Fruit fly (Drosophila melanogaster): ENCODE measurements around the gene Sgs4.

DNA sequence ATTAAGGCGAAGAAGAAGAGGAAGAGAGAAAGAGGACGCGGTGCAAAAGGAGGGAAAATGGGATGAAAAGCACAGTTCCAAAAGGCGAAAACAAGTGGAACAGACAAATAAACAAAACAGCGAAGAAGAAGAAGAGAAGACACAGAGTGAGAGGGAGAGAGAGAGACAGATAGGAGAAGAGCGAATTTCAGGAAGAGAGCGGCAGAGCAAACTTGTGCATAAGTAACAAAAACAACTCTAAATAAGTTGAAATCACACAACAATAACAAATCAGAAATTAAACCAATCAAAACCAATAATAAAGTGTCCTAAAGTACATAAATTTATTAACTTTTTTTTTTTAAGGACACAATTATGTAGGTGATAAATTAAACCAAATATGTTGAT is 45.6 kb downstream of the Sgs4 start:
- no peak for TF ChIP-seq CG8478 (optimal IDR thresholded peaks at IDR 0.05)
- TF ChIP-seq CTCF (optimal IDR thresholded peaks at IDR 0.05), result no peak
